Fruit fly (Drosophila melanogaster) whole organism, prepupa: ENCODE measurements around the gene Hmbs.

ENCODE experiments used
- Blimp-1 ChIP-seq: fragments of 200-800 bp; sonication (Bioruptor generic); optimal IDR thresholded peaks from 3 replicates; lab custom pipeline; 2017; ENCODE audit warnings: missing biosample characterization, missing genetic modification characterization, mild to moderate bottlenecking, moderate library complexity, missing genetic modification reagents
- CG10631 ChIP-seq: fragments of 200-800 bp; sonication (Bioruptor generic); optimal IDR thresholded peaks from 2 replicates; lab custom pipeline; 2016; ENCODE audit warnings: missing biosample characterization, missing genetic modification characterization
- CG10669 ChIP-seq: fragments of 200-800 bp; sonication (Bioruptor generic); optimal IDR thresholded peaks from 3 replicates; lab custom pipeline; 2018; ENCODE audit warnings: missing biosample characterization, mild to moderate bottlenecking, missing genetic modification characterization, moderate library complexity
- CG11762 ChIP-seq: fragments of 200-800 bp; sonication (Bioruptor generic); optimal IDR thresholded peaks from 3 replicates; lab custom pipeline; 2016; ENCODE audit warnings: missing biosample characterization, missing genetic modification characterization; ENCODE audit not compliant: insufficient read depth
- CG1621 ChIP-seq: fragments of 200-800 bp; sonication (Bioruptor generic); optimal IDR thresholded peaks from 3 replicates; lab custom pipeline; 2018; ENCODE audit warnings: missing biosample characterization, mild to moderate bottlenecking, missing genetic modification characterization
- CG16779 ChIP-seq: fragments of 200-800 bp; sonication (Bioruptor generic); optimal IDR thresholded peaks from 3 replicates; lab custom pipeline; 2017; ENCODE audit warnings: missing biosample characterization, mild to moderate bottlenecking, missing genetic modification characterization
- CG3032 ChIP-seq: fragments of 200-800 bp; optimal IDR thresholded peaks from 2 replicates; lab custom pipeline; 2019; ENCODE audit warnings: missing biosample characterization, mild to moderate bottlenecking, missing genetic modification characterization, moderate library complexity
- CG32006 ChIP-seq: fragments of 200-800 bp; sonication (Bioruptor generic); optimal IDR thresholded peaks from 3 replicates; lab custom pipeline; 2017; ENCODE audit warnings: missing biosample characterization, mild to moderate bottlenecking, missing genetic modification characterization
- CG3919 ChIP-seq: fragments of 200-800 bp; sonication (Bioruptor generic); optimal IDR thresholded peaks from 3 replicates; lab custom pipeline; 2016; ENCODE audit warnings: missing biosample characterization, missing genetic modification characterization
- CG6163 ChIP-seq: fragments of 200-800 bp; sonication (Bioruptor generic); IDR thresholded peaks from 3 replicates; pipeline ENCODE4 v1.3.6; 2022; ENCODE audit warnings: missing biosample characterization, missing genetic modification characterization
- CG6276 ChIP-seq: fragments of 200-800 bp; sonication (Bioruptor generic); optimal IDR thresholded peaks from 2 replicates; lab custom pipeline; 2017; ENCODE audit warnings: missing biosample characterization, mild to moderate bottlenecking, missing genetic modification characterization
- CG6792 ChIP-seq: fragments of 200-800 bp; sonication (Bioruptor generic); optimal IDR thresholded peaks from 3 replicates; lab custom pipeline; 2016; ENCODE audit warnings: missing biosample characterization, missing genetic modification characterization
- CG6854 ChIP-seq: fragments of 200-800 bp; sonication (Bioruptor generic); optimal IDR thresholded peaks from 2 replicates; lab custom pipeline; 2017; ENCODE audit warnings: missing biosample characterization, mild to moderate bottlenecking, missing genetic modification characterization
- CG8319 ChIP-seq: fragments of 200-800 bp; sonication (Bioruptor generic); optimal IDR thresholded peaks from 3 replicates; lab custom pipeline; 2016; ENCODE audit warnings: missing biosample characterization, missing genetic modification characterization
- CG8632 ChIP-seq: fragments of 200-800 bp; sonication (Bioruptor generic); optimal IDR thresholded peaks from 3 replicates; lab custom pipeline; 2016; ENCODE audit warnings: missing biosample characterization, missing genetic modification characterization
- CG9139 ChIP-seq: fragments of 200-800 bp; sonication (Bioruptor generic); optimal IDR thresholded peaks from 3 replicates; lab custom pipeline; 2017; ENCODE audit warnings: missing biosample characterization, mild to moderate bottlenecking, missing genetic modification characterization
- Eip75B ChIP-seq: fragments of 200-800 bp; sonication (Bioruptor generic); optimal IDR thresholded peaks from 3 replicates; lab custom pipeline; 2016; ENCODE audit warnings: missing biosample characterization, missing genetic modification characterization
- Eip78C ChIP-seq: fragments of 200-800 bp; sonication (Bioruptor generic); peaks from one replicate; lab custom pipeline; 2016; ENCODE audit warnings: missing biosample characterization, missing genetic modification characterization
- Eip93F ChIP-seq: fragments of 200-800 bp; sonication (Bioruptor generic); optimal IDR thresholded peaks from 2 replicates; lab custom pipeline; 2016; ENCODE audit warnings: missing biosample characterization, mild to moderate bottlenecking, missing genetic modification characterization
- Ets21C ChIP-seq: fragments of 200-800 bp; sonication (Bioruptor generic); optimal IDR thresholded peaks from 3 replicates; lab custom pipeline; 2016; ENCODE audit warnings: missing biosample characterization, missing genetic modification characterization
- Ets96B ChIP-seq: fragments of 200-800 bp; optimal IDR thresholded peaks from 2 replicates; lab custom pipeline; 2019; ENCODE audit warnings: missing biosample characterization, mild to moderate bottlenecking, missing genetic modification characterization, moderate library complexity
- Hr38 ChIP-seq: sonication (Bioruptor generic); optimal IDR thresholded peaks from 2 replicates; lab custom pipeline; 2016; ENCODE audit warnings: missing biosample characterization, missing genetic modification characterization
- Hr39 ChIP-seq: fragments of 200-800 bp; sonication (Bioruptor generic); optimal IDR thresholded peaks from 2 replicates; lab custom pipeline; 2016; ENCODE audit warnings: missing biosample characterization, missing genetic modification characterization
- Hr4 ChIP-seq: fragments of 200-800 bp; sonication (Bioruptor generic); optimal IDR thresholded peaks from 3 replicates; lab custom pipeline; 2016; ENCODE audit warnings: missing biosample characterization, missing genetic modification characterization
- Lpt ChIP-seq: fragments of 200-800 bp; sonication (Bioruptor generic); optimal IDR thresholded peaks from 3 replicates; lab custom pipeline; 2016; ENCODE audit warnings: missing biosample characterization, missing genetic modification characterization
- Met ChIP-seq: fragments of 200-800 bp; sonication (Bioruptor generic); optimal IDR thresholded peaks from 3 replicates; lab custom pipeline; 2016; ENCODE audit warnings: missing biosample characterization, missing genetic modification characterization
- OdsH ChIP-seq: fragments of 200-800 bp; sonication (Bioruptor generic); optimal IDR thresholded peaks from 3 replicates; lab custom pipeline; 2016; ENCODE audit warnings: missing biosample characterization, missing genetic modification characterization
- Smox ChIP-seq: fragments of 200-800 bp; sonication (Bioruptor generic); optimal IDR thresholded peaks from 3 replicates; lab custom pipeline; 2016; ENCODE audit warnings: missing biosample characterization, missing genetic modification characterization
- Sox102F ChIP-seq: fragments of 200-800 bp; sonication (Bioruptor generic); optimal IDR thresholded peaks from 2 replicates; lab custom pipeline; 2016; ENCODE audit warnings: missing biosample characterization, mild to moderate bottlenecking, missing genetic modification characterization
- Sox14 ChIP-seq: fragments of 200-800 bp; sonication (Bioruptor generic); optimal IDR thresholded peaks from 3 replicates; lab custom pipeline; 2016; ENCODE audit warnings: missing biosample characterization, missing genetic modification characterization
- acj6 ChIP-seq: fragments of 200-800 bp; sonication (Bioruptor generic); optimal IDR thresholded peaks from 3 replicates; lab custom pipeline; 2016; ENCODE audit warnings: missing biosample characterization, missing genetic modification characterization
- cyc ChIP-seq: fragments of 200-800 bp; sonication (Bioruptor generic); optimal IDR thresholded peaks from 3 replicates; lab custom pipeline; 2016; ENCODE audit warnings: missing biosample characterization, missing genetic modification characterization
- dac ChIP-seq: fragments of 200-800 bp; sonication (Bioruptor generic); optimal IDR thresholded peaks from 2 replicates; lab custom pipeline; 2017; ENCODE audit warnings: missing biosample characterization, mild to moderate bottlenecking, missing genetic modification characterization
- dsx ChIP-seq: fragments of 200-800 bp; optimal IDR thresholded peaks from 3 replicates; lab custom pipeline; 2019; ENCODE audit warnings: missing biosample characterization, mild to moderate bottlenecking, missing genetic modification characterization, moderate library complexity; ENCODE audit not compliant: poor library complexity, severe bottlenecking
- eg ChIP-seq: fragments of 200-800 bp; sonication (Bioruptor generic); IDR thresholded peaks from 3 replicates; pipeline ENCODE4 v1.3.6; 2022; ENCODE audit warnings: missing biosample characterization, missing genetic modification characterization
- esn ChIP-seq: fragments of 200-800 bp; sonication (Bioruptor generic); optimal IDR thresholded peaks from 2 replicates; lab custom pipeline; 2016; ENCODE audit warnings: missing biosample characterization, mild to moderate bottlenecking, missing genetic modification characterization, moderate library complexity
- fd59A ChIP-seq: fragments of 200-800 bp; sonication (Bioruptor generic); optimal IDR thresholded peaks from 2 replicates; lab custom pipeline; 2017; ENCODE audit warnings: missing biosample characterization, mild to moderate bottlenecking, missing genetic modification characterization, missing genetic modification reagents
- fd85E ChIP-seq: fragments of 200-800 bp; sonication (Bioruptor generic); optimal IDR thresholded peaks from 3 replicates; lab custom pipeline; 2016; ENCODE audit warnings: missing biosample characterization, missing genetic modification characterization
- lz ChIP-seq: fragments of 200-800 bp; sonication (Bioruptor generic); optimal IDR thresholded peaks from 3 replicates; lab custom pipeline; 2016; ENCODE audit warnings: missing biosample characterization, missing genetic modification characterization
- pdm3 ChIP-seq: fragments of 200-800 bp; sonication (Bioruptor generic); optimal IDR thresholded peaks from 3 replicates; lab custom pipeline; 2016; ENCODE audit warnings: missing biosample characterization, missing genetic modification characterization
- spab ChIP-seq: fragments of 200-800 bp; sonication (Bioruptor generic); optimal IDR thresholded peaks from 2 replicates; lab custom pipeline; 2017; ENCODE audit warnings: missing biosample characterization, mild to moderate bottlenecking, missing genetic modification characterization, missing genetic modification reagents
- ss ChIP-seq, 2 experiments: fragments of 200-800 bp; sonication (Bioruptor generic); optimal IDR thresholded peaks; 2 replicates in 1 of 2; 3 replicates in 1 of 2; lab custom pipeline; 2017 to 2018; ENCODE audit warnings: mild to moderate bottlenecking in 2 of 2, missing biosample characterization in 2 of 2, missing genetic modification characterization in 2 of 2, moderate library complexity in 1 of 2
- svp ChIP-seq: fragments of 200-800 bp; sonication (Bioruptor generic); peaks from one replicate; lab custom pipeline; 2016; ENCODE audit warnings: missing biosample characterization, missing genetic modification characterization
- topi ChIP-seq: fragments of 200-800 bp; sonication (Bioruptor generic); optimal IDR thresholded peaks from 3 replicates; lab custom pipeline; 2016; ENCODE audit warnings: missing biosample characterization, missing genetic modification characterization
- vri ChIP-seq: fragments of 200-800 bp; sonication (Bioruptor generic); optimal IDR thresholded peaks from 3 replicates; lab custom pipeline; 2016; ENCODE audit warnings: missing biosample characterization, mild to moderate bottlenecking, missing genetic modification characterization

Hmbs gene

dm6 chr3L:1368201-1368617, 33.5 kb downstream of the Hmbs start (continued):
- TF ChIP-seq Sox102F (GFP tag; lab: Kevin White, UChicago) = peak; percentile 38
- TF ChIP-seq CG11762 (GFP tag; lab: Kevin White, UChicago) = peak; percentile 34
- peak; percentile 11 for TF ChIP-seq dsx (GFP tag; lab: Kevin White, UChicago)
- TF ChIP-seq Ets21C = peak; percentile 76
- no peak for TF ChIP-seq fd85E (GFP tag; lab: Kevin White, UChicago)
- TF ChIP-seq Ets96B (tag; lab: Kevin White, UChicago) = peak; percentile 29
- peak; percentile 95 for TF ChIP-seq svp (GFP tag; lab: Kevin White, UChicago)
- TF ChIP-seq Hr4 (GFP tag; lab: Kevin White, UChicago) = peak; percentile 37
- TF ChIP-seq Hr38 (GFP tag; lab: Kevin White, UChicago) = no peak
- peak; percentile 88 for TF ChIP-seq CG6163
- TF ChIP-seq Smox (GFP tag; lab: Kevin White, UChicago) = peak; percentile 71
- TF ChIP-seq topi (GFP tag; lab: Kevin White, UChicago) = peak; percentile 83
- TF ChIP-seq cyc (GFP tag; lab: Kevin White, UChicago) = peak; percentile 86
- no peak for TF ChIP-seq Eip93F (GFP tag; lab: Kevin White, UChicago)
- TF ChIP-seq CG6854 (GFP tag; lab: Kevin White, UChicago) = peak; percentile 2
- TF ChIP-seq CG10669 (GFP tag; lab: Kevin White, UChicago) = peak; percentile 32

- TF ChIP-seq esn (GFP tag; lab: Kevin White, UChicago) = no peak
- TF ChIP-seq Eip78C = peak; percentile 40
- peak; percentile 36 to 59 for TF ChIP-seq ss (GFP tag; optimal IDR thresholded peaks at IDR 0.05; lab: Kevin White, UChicago)
Observed at dm6 chr3L:1370099-1370678, 35.5 kb downstream of the Hmbs start, which contains the start of gene ru. TSS of gene ru (plus strand) at chr3L:1370628.

- peak; percentile 47 for TF ChIP-seq Hr39
- no peak for TF ChIP-seq topi (GFP tag; lab: Kevin White, UChicago)
- no peak for TF ChIP-seq CG6854 (GFP tag; lab: Kevin White, UChicago)
- TF ChIP-seq CG3032 (tag; lab: Kevin White, UChicago) = no peak
- no peak for TF ChIP-seq Eip75B (GFP tag; lab: Kevin White, UChicago)
- peak; percentile 29 for TF ChIP-seq lz (GFP tag; lab: Kevin White, UChicago)
- peak; percentile 13 for TF ChIP-seq Sox102F (GFP tag; lab: Kevin White, UChicago)
- peak; percentile 4 for TF ChIP-seq fd59A (GFP tag; lab: Kevin White, UChicago)
- TF ChIP-seq CG8319 = no peak
- TF ChIP-seq CG6276 = peak; percentile 27
- peak; percentile 51 for TF ChIP-seq pdm3
- no peak for TF ChIP-seq vri (GFP tag; lab: Kevin White, UChicago)
- TF ChIP-seq CG10631 (GFP tag; lab: Kevin White, UChicago) = peak; percentile 39
- TF ChIP-seq Ets96B (tag; lab: Kevin White, UChicago) = peak; percentile 35
- TF ChIP-seq ss (GFP tag; optimal IDR thresholded peaks at IDR 0.05; lab: Kevin White, UChicago) = no peak
- TF ChIP-seq CG11762 (GFP tag; lab: Kevin White, UChicago) = no peak
- no peak for TF ChIP-seq dsx (GFP tag; lab: Kevin White, UChicago)
- TF ChIP-seq acj6 (GFP tag; lab: Kevin White, UChicago) = peak; percentile 53
- TF ChIP-seq OdsH = peak; percentile 66
- peak; percentile 19 for TF ChIP-seq Lpt
- peak; percentile 0 for TF ChIP-seq CG8632 (GFP tag; lab: Kevin White, UChicago)
- TF ChIP-seq Eip78C = peak; percentile 86
- peak; percentile 22 for TF ChIP-seq CG3919
- no peak for TF ChIP-seq Blimp-1 (GFP tag; lab: Kevin White, UChicago)
- TF ChIP-seq CG1621 (tag; lab: Kevin White, UChicago) = peak; percentile 8
- no peak for TF ChIP-seq CG16779
- TF ChIP-seq CG9139 (GFP tag; lab: Kevin White, UChicago) = no peak
- TF ChIP-seq svp (GFP tag; lab: Kevin White, UChicago) = peak; percentile 66
- TF ChIP-seq Smox (GFP tag; lab: Kevin White, UChicago) = peak; percentile 17
- TF ChIP-seq Eip93F (GFP tag; lab: Kevin White, UChicago) = no peak
- TF ChIP-seq dac (GFP tag; lab: Kevin White, UChicago) = peak; percentile 18
- peak; percentile 34 for TF ChIP-seq Sox14 (GFP tag; lab: Kevin White, UChicago)
- TF ChIP-seq CG6792 (GFP tag; lab: Kevin White, UChicago) = no peak
- TF ChIP-seq Met (GFP tag; lab: Kevin White, UChicago) = peak; percentile 20
- TF ChIP-seq CG32006 (GFP tag; lab: Kevin White, UChicago) = peak; percentile 68
- TF ChIP-seq eg (GFP tag; lab: Robert Waterston, UW) = peak; percentile 75
- TF ChIP-seq spab = no peak
- TF ChIP-seq esn (GFP tag; lab: Kevin White, UChicago) = peak; percentile 28
Observed at dm6 chr3L:1370939-1371338, 36.2 kb downstream of the Hmbs start.
